Fruit fly (Drosophila melanogaster) Kc167 (cell line): Measurements from ENCODE around the gene CG13385.

ENCODE experiments used
- Myc ChIP-seq: fragments of >200 bp; optimal IDR thresholded peaks from 2 replicates; lab custom pipeline; 2017; ENCODE audit warnings: missing external identifiers
- Sin3A ChIP-seq: fragments of >200 bp; optimal IDR thresholded peaks from 2 replicates; lab custom pipeline; 2018; ENCODE audit warnings: missing external identifiers
- insv ChIP-seq: fragments of >200 bp; optimal IDR thresholded peaks from 3 replicates; lab custom pipeline; 2018; ENCODE audit warnings: missing external identifiers
- psq ChIP-seq: fragments of >200 bp; optimal IDR thresholded peaks from 2 replicates; lab custom pipeline; 2017; ENCODE audit warnings: missing external identifiers

DNA sequence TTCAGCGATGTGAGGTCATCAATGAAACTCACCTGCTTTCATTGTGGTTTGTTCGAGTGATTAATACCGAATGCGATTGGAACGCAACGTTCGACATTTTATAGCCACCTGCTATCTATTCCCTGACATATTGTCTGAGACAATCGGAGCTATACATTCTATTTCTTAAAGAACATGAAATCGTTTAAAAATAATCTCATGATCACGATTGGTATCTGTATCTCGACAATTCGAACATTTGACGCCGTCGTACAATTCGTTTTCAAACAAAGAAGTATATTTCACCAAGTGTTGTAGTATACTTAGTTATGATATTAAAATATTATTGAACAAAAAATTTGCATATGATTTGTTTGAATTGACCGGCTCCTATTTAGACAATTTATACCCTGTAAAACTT is 1.6 kb upstream of the CG13385 start, which contains the start of gene Peritrophin-15b:
- TF ChIP-seq psq (lab: Kevin White, UChicago): no peak
- TF ChIP-seq Sin3A (lab: Kevin White, UChicago): no peak
- no peak for TF ChIP-seq insv (lab: Kevin White, UChicago)
- TF ChIP-seq Myc: no peak
